Fruit fly (Drosophila melanogaster) whole organism, embryonic: ENCODE data around the gene lectin-21Ca.

Experiments
- Antp ChIP-seq: fragments of 200-800 bp; sonication (Bioruptor generic); optimal IDR thresholded peaks from 3 replicates; lab custom pipeline; 2016; ENCODE audit warnings: missing biosample characterization, missing genetic modification characterization
- Awh ChIP-seq: fragments of 200-800 bp; sonication (Bioruptor generic); IDR thresholded peaks from 2 replicates; pipeline ENCODE4, ENCODE4 v1.3.6; 2022; ENCODE audit warnings: missing biosample characterization, missing genetic modification characterization
- CG15269 ChIP-seq: fragments of 200-800 bp; sonication (Bioruptor generic); optimal IDR thresholded peaks from 2 replicates; lab custom pipeline; 2018; ENCODE audit warnings: missing biosample characterization, mild to moderate bottlenecking, missing genetic modification characterization, moderate library complexity
- CG4730 ChIP-seq: fragments of 200-800 bp; sonication (Bioruptor generic); IDR thresholded peaks from 2 replicates; pipeline ENCODE4 v1.3.6; 2022; ENCODE audit warnings: missing biosample characterization, missing genetic modification characterization
- CG8478 ChIP-seq: fragments of >200 bp; optimal IDR thresholded peaks from 2 replicates; lab custom pipeline; 2018
- Drgx ChIP-seq: fragments of 200-800 bp; sonication (Bioruptor generic); IDR thresholded peaks from 2 replicates; pipeline ENCODE4 v1.3.6; 2022; ENCODE audit warnings: missing biosample characterization, missing genetic modification characterization
- Med ChIP-seq: fragments of 200-800 bp; sonication (Bioruptor generic); peaks from one replicate; lab custom pipeline; 2016; ENCODE audit warnings: missing biosample characterization, missing genetic modification characterization, mild to moderate bottlenecking, inconsistent platforms, moderate library complexity
- bbx ChIP-seq: fragments of 200-800 bp; sonication (Bioruptor generic); IDR thresholded peaks from 2 replicates; pipeline ENCODE4 v1.3.6; 2022; ENCODE audit warnings: missing biosample characterization, missing genetic modification characterization; ENCODE audit not compliant: partially characterized antibody
- bsh ChIP-seq, 2 experiments: fragments of 200-800 bp; sonication (Bioruptor generic); optimal IDR thresholded peaks; 2 replicates each; lab custom pipeline; 2017 to 2018; ENCODE audit warnings: mild to moderate bottlenecking in 2 of 2, missing biosample characterization in 2 of 2, missing genetic modification characterization in 2 of 2, moderate library complexity in 1 of 2
- chn ChIP-seq: fragments of 200-800 bp; sonication (Bioruptor generic); optimal IDR thresholded peaks from 2 replicates; lab custom pipeline; 2016; ENCODE audit warnings: missing biosample characterization, missing genetic modification characterization
- ems ChIP-seq: fragments of 200-800 bp; sonication (Bioruptor generic); optimal IDR thresholded peaks from 3 replicates; lab custom pipeline; 2016; ENCODE audit warnings: missing biosample characterization, missing genetic modification characterization
- ken ChIP-seq: fragments of 200-800 bp; sonication (Bioruptor generic); IDR thresholded peaks from 3 replicates; pipeline ENCODE4 v1.3.6; 2022; ENCODE audit warnings: missing biosample characterization, missing genetic modification characterization
- org-1 ChIP-seq: fragments of 200-800 bp; sonication (Bioruptor generic); optimal IDR thresholded peaks from 2 replicates; lab custom pipeline; 2017; ENCODE audit warnings: missing biosample characterization, missing genetic modification characterization
- slou ChIP-seq: fragments of 200-800 bp; sonication (Bioruptor generic); optimal IDR thresholded peaks from 3 replicates; lab custom pipeline; 2016; ENCODE audit warnings: missing biosample characterization, missing genetic modification characterization

dm6 chr2L:633192-633591 lies 8.8 kb downstream of the lectin-21Ca start:
- TF ChIP-seq Drgx (GFP tag; lab: Robert Waterston, UW) (no peak), bsh (GFP tag; optimal IDR thresholded peaks at IDR 0.05; lab: Kevin White, UChicago) (no peak), Med (GFP tag; lab: Kevin White, UChicago) (no peak), CG15269 (tag; lab: Kevin White, UChicago) (no peak), chn (no peak), org-1 (no peak), CG8478 (lab: Kevin White, UChicago) (no peak), CG4730 (GFP tag; lab: Robert Waterston, UW) (no peak), Antp (GFP tag; lab: Kevin White, UChicago) (no peak), bbx (no peak), ken (GFP tag; lab: Robert Waterston, UW) (no peak), slou (no peak), Awh (GFP tag; lab: Robert Waterston, UW) (no peak), ems (GFP tag; lab: Kevin White, UChicago) (no peak)
